Fruit fly (Drosophila melanogaster) whole organism, embryonic: ENCODE results near the gene Lim3.

Experiments
- Adf1 ChIP-seq: fragments of 200-800 bp; sonication (Bioruptor generic); IDR thresholded peaks from 2 replicates; pipeline ENCODE4 v1.3.6; 2022; ENCODE audit warnings: missing biosample characterization, missing genetic modification characterization
- Atf-2 ChIP-seq: fragments of 200-800 bp; sonication (Bioruptor generic); optimal IDR thresholded peaks from 2 replicates; lab custom pipeline; 2016; ENCODE audit warnings: missing biosample characterization, missing genetic modification characterization
- Atf3 ChIP-seq: fragments of 200-800 bp; sonication (Bioruptor generic); optimal IDR thresholded peaks from 3 replicates; lab custom pipeline; 2016; ENCODE audit warnings: missing biosample characterization, missing genetic modification characterization
- Bdp1 ChIP-seq: fragments of 200-800 bp; sonication (Bioruptor generic); optimal IDR thresholded peaks from 3 replicates; lab custom pipeline; 2016; ENCODE audit warnings: missing biosample characterization, missing genetic modification characterization
- CG10321 ChIP-seq: fragments of 200-800 bp; sonication (Bioruptor generic); IDR thresholded peaks from 2 replicates; pipeline ENCODE4 v1.3.6; 2022; ENCODE audit warnings: missing biosample characterization, missing genetic modification characterization
- CG10462 ChIP-seq: fragments of 200-800 bp; sonication (Bioruptor generic); optimal IDR thresholded peaks from 2 replicates; lab custom pipeline; 2016; ENCODE audit warnings: missing biosample characterization, missing genetic modification characterization
- CG12155 ChIP-seq: fragments of 200-800 bp; sonication (Bioruptor generic); optimal IDR thresholded peaks from 3 replicates; lab custom pipeline; 2016; ENCODE audit warnings: missing biosample characterization, missing genetic modification characterization
- CG12299 ChIP-seq: fragments of 200-800 bp; sonication (Bioruptor generic); optimal IDR thresholded peaks from 2 replicates; lab custom pipeline; 2018; ENCODE audit warnings: missing biosample characterization, mild to moderate bottlenecking, missing genetic modification characterization
- CG15269 ChIP-seq: fragments of 200-800 bp; sonication (Bioruptor generic); optimal IDR thresholded peaks from 2 replicates; lab custom pipeline; 2018; ENCODE audit warnings: missing biosample characterization, mild to moderate bottlenecking, missing genetic modification characterization, moderate library complexity
- CG16779 ChIP-seq: fragments of 200-800 bp; sonication (Bioruptor generic); IDR thresholded peaks from 2 replicates; pipeline ENCODE4 v1.3.6; 2022; ENCODE audit warnings: missing biosample characterization, missing genetic modification characterization
- CG2116 ChIP-seq: fragments of 200-800 bp; sonication (Bioruptor generic); optimal IDR thresholded peaks from 3 replicates; lab custom pipeline; 2018; ENCODE audit warnings: missing biosample characterization, mild to moderate bottlenecking, missing genetic modification characterization
- CG2199 ChIP-seq: fragments of 200-800 bp; sonication (Bioruptor generic); IDR thresholded peaks from 3 replicates; pipeline ENCODE4 v1.3.6; 2022; ENCODE audit warnings: missing biosample characterization, missing genetic modification characterization
- CG32772 ChIP-seq: fragments of 200-800 bp; sonication (Bioruptor generic); IDR thresholded peaks from 2 replicates; pipeline ENCODE4 v1.3.6; 2022; ENCODE audit warnings: missing biosample characterization, missing genetic modification characterization
- CG4360 ChIP-seq: fragments of 200-800 bp; sonication (Bioruptor generic); IDR thresholded peaks from 2 replicates; pipeline ENCODE4 v1.3.6; 2022; ENCODE audit warnings: missing biosample characterization, missing genetic modification characterization
- CG6683 ChIP-seq: fragments of 200-800 bp; sonication (Bioruptor generic); optimal IDR thresholded peaks from 2 replicates; lab custom pipeline; 2017; ENCODE audit warnings: missing biosample characterization, mild to moderate bottlenecking, missing genetic modification characterization, missing genetic modification reagents
- CG8281 ChIP-seq: fragments of 200-800 bp; sonication (Bioruptor generic); optimal IDR thresholded peaks from 2 replicates; lab custom pipeline; 2018; ENCODE audit warnings: missing biosample characterization, mild to moderate bottlenecking, missing genetic modification characterization, moderate library complexity
- CG9215 ChIP-seq: fragments of 200-800 bp; sonication (Bioruptor generic); IDR thresholded peaks from 2 replicates; pipeline ENCODE4 v1.3.6; 2022; ENCODE audit warnings: missing biosample characterization, missing genetic modification characterization
- CG9727 ChIP-seq: fragments of 200-800 bp; sonication (Bioruptor generic); optimal IDR thresholded peaks from 3 replicates; lab custom pipeline; 2017; ENCODE audit warnings: missing biosample characterization, mild to moderate bottlenecking, missing genetic modification characterization
- CHES-1-like ChIP-seq: fragments of 200-800 bp; sonication (Bioruptor generic); optimal IDR thresholded peaks from 2 replicates; lab custom pipeline; 2016; ENCODE audit warnings: missing biosample characterization, missing genetic modification characterization
- D19A ChIP-seq: fragments of 200-800 bp; optimal IDR thresholded peaks from 3 replicates; lab custom pipeline; 2019; ENCODE audit warnings: missing biosample characterization, mild to moderate bottlenecking, missing genetic modification characterization, moderate library complexity
- Dp ChIP-seq: fragments of 200-800 bp; sonication (Bioruptor generic); optimal IDR thresholded peaks from 2 replicates; lab custom pipeline; 2018; ENCODE audit warnings: missing biosample characterization, mild to moderate bottlenecking, missing genetic modification characterization, moderate library complexity
- Fer2 ChIP-seq: fragments of 200-800 bp; sonication (Bioruptor generic); optimal IDR thresholded peaks from 2 replicates; lab custom pipeline; 2018; ENCODE audit warnings: missing biosample characterization, mild to moderate bottlenecking, missing genetic modification characterization, moderate library complexity
- HLHmδ ChIP-seq: fragments of 200-800 bp; sonication (Bioruptor generic); optimal IDR thresholded peaks from 2 replicates; lab custom pipeline; 2018; ENCODE audit warnings: missing biosample characterization, mild to moderate bottlenecking, missing genetic modification characterization, moderate library complexity
- Lpt ChIP-seq: fragments of >200 bp; optimal IDR thresholded peaks from 2 replicates; lab custom pipeline; 2018; ENCODE audit warnings: missing biosample characterization, missing genetic modification characterization
- Nf-YB ChIP-seq: fragments of 200-800 bp; sonication (Bioruptor generic); optimal IDR thresholded peaks from 3 replicates; lab custom pipeline; 2019; ENCODE audit warnings: missing biosample characterization, mild to moderate bottlenecking, missing genetic modification characterization, moderate library complexity
- Oaz ChIP-seq: fragments of 200-800 bp; sonication (Bioruptor generic); IDR thresholded peaks from 2 replicates; pipeline ENCODE4 v1.3.6; 2022; ENCODE audit warnings: missing biosample characterization, missing genetic modification characterization
- Opbp ChIP-seq: fragments of 200-800 bp; sonication (Bioruptor generic); IDR thresholded peaks from 3 replicates; pipeline ENCODE4 v1.3.6; 2022; ENCODE audit warnings: missing biosample characterization, missing genetic modification characterization; ENCODE audit not compliant: partially characterized antibody
- PHDP ChIP-seq: fragments of 200-800 bp; sonication (Bioruptor generic); optimal IDR thresholded peaks from 3 replicates; lab custom pipeline; 2018; ENCODE audit warnings: missing biosample characterization, mild to moderate bottlenecking, missing genetic modification characterization, moderate library complexity
- Sin3A ChIP-seq: fragments of >200 bp; optimal IDR thresholded peaks from 2 replicates; lab custom pipeline; 2018
- Sox100B ChIP-seq: fragments of 200-800 bp; sonication (Bioruptor generic); optimal IDR thresholded peaks from 3 replicates; lab custom pipeline; 2018; ENCODE audit warnings: missing biosample characterization, mild to moderate bottlenecking, missing genetic modification characterization
- Spps ChIP-seq: fragments of 200-800 bp; sonication (Bioruptor generic); optimal IDR thresholded peaks from 2 replicates; lab custom pipeline; 2018; ENCODE audit warnings: missing biosample characterization, mild to moderate bottlenecking, missing genetic modification characterization
- bigmax ChIP-seq: fragments of 200-800 bp; sonication (Bioruptor generic); optimal IDR thresholded peaks from 2 replicates; lab custom pipeline; 2018; ENCODE audit warnings: missing biosample characterization, mild to moderate bottlenecking, missing genetic modification characterization
- cato ChIP-seq: fragments of 200-800 bp; sonication (Bioruptor generic); optimal IDR thresholded peaks from 2 replicates; lab custom pipeline; 2016; ENCODE audit warnings: missing biosample characterization, missing genetic modification characterization, borderline replicate concordance
- dpn ChIP-seq, 2 experiments: fragments of 200-800 bp; sonication (Bioruptor generic); optimal IDR thresholded peaks; 3 replicates each; lab custom pipeline; 2016; ENCODE audit warnings: missing biosample characterization in 2 of 2, missing genetic modification characterization in 2 of 2
- fd64A ChIP-seq: fragments of 200-800 bp; sonication (Bioruptor generic); optimal IDR thresholded peaks from 3 replicates; lab custom pipeline; 2018; ENCODE audit warnings: missing biosample characterization, mild to moderate bottlenecking, missing genetic modification characterization
- jing ChIP-seq: fragments of 200-800 bp; sonication (Bioruptor generic); optimal IDR thresholded peaks from 2 replicates; lab custom pipeline; 2018; ENCODE audit warnings: missing biosample characterization, mild to moderate bottlenecking, missing genetic modification characterization
- jumu ChIP-seq: fragments of 200-800 bp; sonication (Bioruptor generic); optimal IDR thresholded peaks from 3 replicates; lab custom pipeline; 2016; ENCODE audit warnings: missing biosample characterization, missing genetic modification characterization
- lbe ChIP-seq: fragments of 200-800 bp; sonication (Bioruptor generic); optimal IDR thresholded peaks from 2 replicates; lab custom pipeline; 2016; ENCODE audit warnings: missing biosample characterization, mild to moderate bottlenecking, missing genetic modification characterization
- nerfin-2 ChIP-seq: fragments of 200-800 bp; sonication (Bioruptor generic); IDR thresholded peaks from 2 replicates; pipeline ENCODE4 v1.3.6; 2022; ENCODE audit warnings: missing biosample characterization, missing genetic modification characterization; ENCODE audit not compliant: partially characterized antibody
- nom ChIP-seq: fragments of 200-800 bp; sonication (Bioruptor generic); optimal IDR thresholded peaks from 2 replicates; lab custom pipeline; 2017; ENCODE audit warnings: missing biosample characterization, missing genetic modification characterization, mild to moderate bottlenecking, moderate library complexity, missing genetic modification reagents
- onecut ChIP-seq: fragments of 200-800 bp; sonication (Bioruptor generic); IDR thresholded peaks from 2 replicates; pipeline ENCODE4 v1.3.6; 2022; ENCODE audit warnings: missing biosample characterization, missing genetic modification characterization
- pfk ChIP-seq: fragments of 200-800 bp; sonication (Bioruptor generic); optimal IDR thresholded peaks from 2 replicates; lab custom pipeline; 2018; ENCODE audit warnings: missing biosample characterization, mild to moderate bottlenecking, missing genetic modification characterization, moderate library complexity
- ro ChIP-seq: fragments of 200-800 bp; sonication (Bioruptor generic); IDR thresholded peaks from 2 replicates; pipeline ENCODE4 v1.3.6; 2022; ENCODE audit warnings: missing biosample characterization, missing genetic modification characterization
- sd ChIP-seq: fragments of 200-800 bp; sonication (Bioruptor generic); optimal IDR thresholded peaks from 3 replicates; lab custom pipeline; 2018; ENCODE audit warnings: missing biosample characterization, mild to moderate bottlenecking, missing genetic modification characterization, moderate library complexity
- seq ChIP-seq: fragments of 200-800 bp; sonication (Bioruptor generic); IDR thresholded peaks from 2 replicates; pipeline ENCODE4 v1.3.6; 2022; ENCODE audit warnings: missing biosample characterization, missing genetic modification characterization
- tin ChIP-seq: fragments of 200-800 bp; sonication (Bioruptor generic); optimal IDR thresholded peaks from 3 replicates; lab custom pipeline; 2016; ENCODE audit warnings: missing biosample characterization, missing genetic modification characterization
- unc-4 ChIP-seq: fragments of 200-800 bp; sonication (Bioruptor generic); IDR thresholded peaks from 2 replicates; pipeline ENCODE4 v1.3.6; 2022; ENCODE audit warnings: missing biosample characterization, missing genetic modification characterization; ENCODE audit not compliant: partially characterized antibody
- yki ChIP-seq: fragments of >200 bp; optimal IDR thresholded peaks from 3 replicates; lab custom pipeline; 2018
- zf30C ChIP-seq: fragments of 200-800 bp; sonication (Bioruptor generic); optimal IDR thresholded peaks from 3 replicates; lab custom pipeline; 2018; ENCODE audit warnings: missing biosample characterization, mild to moderate bottlenecking, missing genetic modification characterization

Gene Lim3

dm6 chr2L:19156737-19157287 lies 48.6 kb upstream of the Lim3 start (continued):
- TF ChIP-seq CG2199 (GFP tag; lab: Robert Waterston, UW) (peak; percentile 70; the same call in 1 of the 3 replicates), CG12155 (GFP tag; lab: Kevin White, UChicago) (no peak), ro (GFP tag; lab: Robert Waterston, UW) (no peak), CG16779 (GFP tag; lab: Robert Waterston, UW) (no peak), nerfin-2 (GFP tag; lab: Robert Waterston, UW) (no peak), HLHmδ (peak; percentile 11), D19A (tag; lab: Kevin White, UChicago) (peak; percentile 38), CG4360 (GFP tag; lab: Robert Waterston, UW) (0 out of 2 replicates have a peak, but pooled peaks have one; percentile 29), CG10462 (no peak), CG2116 (no peak), seq (no peak), jumu (GFP tag; lab: Kevin White, UChicago) (no peak), zf30C (GFP tag; lab: Kevin White, UChicago) (no peak), Fer2 (tag; lab: Kevin White, UChicago) (no peak), Bdp1 (GFP tag; lab: Kevin White, UChicago) (no peak), PHDP (tag; lab: Kevin White, UChicago) (no peak), Spps (no peak), dpn (GFP tag; optimal IDR thresholded peaks at IDR 0.05; lab: Kevin White, UChicago) (no peak), fd64A (GFP tag; lab: Kevin White, UChicago) (no peak), Opbp (no peak), CG12299 (tag; lab: Kevin White, UChicago) (no peak), onecut (GFP tag; lab: Robert Waterston, UW) (no peak), CHES-1-like (GFP tag; lab: Kevin White, UChicago) (no peak), sd (tag; lab: Kevin White, UChicago) (peak; percentile 52), Lpt (GFP tag; lab: Kevin White, UChicago) (no peak), CG32772 (GFP tag; lab: Robert Waterston, UW) (no peak)

- TF ChIP-seq Sox100B (no peak), CG15269 (tag; lab: Kevin White, UChicago) (no peak), CG16779 (GFP tag; lab: Robert Waterston, UW) (no peak), jing (GFP tag; lab: Kevin White, UChicago) (no peak), Oaz (GFP tag; lab: Robert Waterston, UW) (no peak), CG8281 (tag; lab: Kevin White, UChicago) (no peak), Dp (GFP tag; lab: Kevin White, UChicago) (no peak), Sin3A (lab: Kevin White, UChicago) (no peak), Atf3 (GFP tag; lab: Kevin White, UChicago) (no peak), Adf1 (GFP tag; lab: Robert Waterston, UW) (no peak), yki (no peak), CG10321 (0 out of 2 replicates have a peak, but pooled peaks have one; percentile 15), bigmax (no peak), Nf-YB (GFP tag; lab: Kevin White, UChicago) (no peak), pfk (GFP tag; lab: Kevin White, UChicago) (peak; percentile 92), lbe (GFP tag; lab: Kevin White, UChicago) (no peak), CG9215 (GFP tag; lab: Robert Waterston, UW) (no peak), CG9727 (peak; percentile 32), cato (GFP tag; lab: Kevin White, UChicago) (no peak), onecut (GFP tag; lab: Robert Waterston, UW) (peak; percentile 49; the same call in 1 of the 2 replicates), nom (GFP tag; lab: Kevin White, UChicago) (peak; percentile 99), unc-4 (GFP tag; lab: Robert Waterston, UW) (no peak), tin (GFP tag; lab: Kevin White, UChicago) (no peak), CG6683 (GFP tag; lab: Kevin White, UChicago) (no peak), Atf-2 (GFP tag; lab: Kevin White, UChicago) (no peak)
These were observed 47.9 kb upstream of the Lim3 start for dm6 chr2L:19155937-19156736.
